Worm (Caenorhabditis elegans) whole organism, L4 larva: Measurements from ENCODE around the gene ttr-49.

Experiments used
- D1046.2 ChIP-seq: fragments of 200-800 bp; sonication (Bioruptor generic); IDR thresholded peaks from 2 replicates; pipeline ENCODE4 v1.3.6; 2022; ENCODE audit warnings: missing genetic modification characterization, missing compliant biosample characterization
- F10B5.3 ChIP-seq: sonication (generic microtip); optimal IDR thresholded peaks from 2 replicates; lab custom pipeline; 2016; ENCODE audit warnings: mild to moderate bottlenecking, missing genetic modification characterization, missing compliant biosample characterization
- F26F4.8 ChIP-seq: fragments of 200-800 bp; sonication (Bioruptor generic); conservative IDR thresholded peaks from 2 replicates; pipeline ENCODE4 v1.3.6; 2022; ENCODE audit warnings: missing genetic modification characterization, missing compliant biosample characterization
- F44E2.7 ChIP-seq: fragments of 200-800 bp; sonication (Bioruptor generic); IDR thresholded peaks from 2 replicates; pipeline ENCODE4 v2.1.2; 2022; ENCODE audit warnings: missing genetic modification characterization, missing compliant biosample characterization
- F49E8.2 ChIP-seq: sonication (generic microtip); optimal IDR thresholded peaks from 2 replicates; lab custom pipeline; 2016; ENCODE audit warnings: missing compliant biosample characterization, mild to moderate bottlenecking, missing genetic modification characterization, borderline replicate concordance
- Y48G9A.11 ChIP-seq: fragments of 200-800 bp; sonication (Bioruptor generic); IDR thresholded peaks from 2 replicates; pipeline ENCODE4 v1.3.6; 2022; ENCODE audit warnings: missing genetic modification reagents, missing genetic modification characterization, missing compliant biosample characterization
- Y5F2A.4 ChIP-seq: fragments of 200-800 bp; sonication (Bioruptor generic); optimal IDR thresholded peaks from 2 replicates; lab custom pipeline; 2018; ENCODE audit warnings: mild to moderate bottlenecking, missing genetic modification characterization, missing compliant biosample characterization
- Y75B8A.6 ChIP-seq: fragments of 200-800 bp; sonication (Bioruptor generic); IDR thresholded peaks from 2 replicates; pipeline ENCODE4 v1.3.6; 2022; ENCODE audit warnings: missing genetic modification reagents, missing genetic modification characterization, missing compliant biosample characterization
- ZK546.5 ChIP-seq, 2 experiments: sonication (generic microtip); optimal IDR thresholded peaks; 2 replicates each; lab custom pipeline; 2017; ENCODE audit warnings: missing biosample characterization in 2 of 2, missing genetic modification characterization in 2 of 2
- aha-1 ChIP-seq: fragments of 150-350 bp; peaks from one replicate; lab custom pipeline; 2014; ENCODE audit warnings: missing biosample characterization, missing genetic modification characterization
- aly-2 ChIP-seq: sonication (generic microtip); optimal IDR thresholded peaks from 2 replicates; lab custom pipeline; 2018; ENCODE audit warnings: missing biosample characterization, missing genetic modification characterization
- ama-1 ChIP-seq: fragments of 150-350 bp; optimal IDR thresholded peaks from 2 replicates; lab custom pipeline; 2014; ENCODE audit warnings: inconsistent platforms, mixed read lengths
- ceh-20 ChIP-seq: fragments of 200-800 bp; sonication (Bioruptor generic); IDR thresholded peaks from 2 replicates; pipeline ENCODE4 v1.3.6; 2022; ENCODE audit warnings: missing genetic modification reagents, missing genetic modification characterization, missing compliant biosample characterization
- ceh-28 ChIP-seq: fragments of 150-350 bp; optimal IDR thresholded peaks from 2 replicates; lab custom pipeline; 2014; ENCODE audit warnings: missing biosample characterization, missing genetic modification reagents, missing genetic modification characterization
- ceh-32 ChIP-seq: sonication (generic microtip); optimal IDR thresholded peaks from 2 replicates; lab custom pipeline; 2016; ENCODE audit warnings: mild to moderate bottlenecking, missing genetic modification characterization, missing compliant biosample characterization; ENCODE audit not compliant: poor library complexity
- ces-1 ChIP-seq: fragments of 150-350 bp; sonication (generic microtip); optimal IDR thresholded peaks from 4 replicates; lab custom pipeline; 2014; ENCODE audit warnings: missing biosample characterization, missing genetic modification reagents, missing genetic modification characterization
- ctbp-1 ChIP-seq: fragments of 200-800 bp; sonication (Bioruptor generic); IDR thresholded peaks from 2 replicates; pipeline ENCODE4 v1.3.6; 2022; ENCODE audit warnings: missing genetic modification reagents, missing genetic modification characterization, missing compliant biosample characterization
- daf-12 ChIP-seq: fragments of 150-350 bp; optimal IDR thresholded peaks from 2 replicates; lab custom pipeline; 2014; ENCODE audit warnings: missing biosample characterization, missing genetic modification reagents, missing genetic modification characterization
- daf-16 ChIP-seq, 3 experiments: sonication (generic microtip); optimal IDR thresholded peaks; 2 replicates each; lab custom pipeline; 2016 to 2017; ENCODE audit warnings: missing genetic modification characterization in 3 of 3, missing genetic modification reagents in 3 of 3, mild to moderate bottlenecking in 2 of 3, missing compliant biosample characterization in 2 of 3, missing biosample characterization in 1 of 3, moderate library complexity in 1 of 3
- daf-19 ChIP-seq: fragments of 200-800 bp; sonication (Bioruptor generic); conservative IDR thresholded peaks from 2 replicates; pipeline ENCODE4 v1.3.6; 2022; ENCODE audit warnings: missing genetic modification characterization, missing compliant biosample characterization
- daf-8 ChIP-seq: fragments of 200-800 bp; sonication (Bioruptor generic); IDR thresholded peaks from 2 replicates; pipeline ENCODE4 v1.3.6; 2022; ENCODE audit warnings: missing genetic modification characterization, missing compliant biosample characterization
- dmd-8 ChIP-seq: fragments of 200-800 bp; sonication (Bioruptor generic); IDR thresholded peaks from 2 replicates; pipeline ENCODE4 v1.3.6; 2022; ENCODE audit warnings: missing genetic modification characterization, missing compliant biosample characterization
- dmd-9 ChIP-seq: fragments of 200-800 bp; sonication (Bioruptor generic); IDR thresholded peaks from 2 replicates; pipeline ENCODE4 v1.3.6; 2022; ENCODE audit warnings: missing genetic modification reagents, missing genetic modification characterization, missing compliant biosample characterization
- dve-1 ChIP-seq: sonication (generic microtip); optimal IDR thresholded peaks from 2 replicates; lab custom pipeline; 2017; ENCODE audit warnings: antibody characterized with exemption, mild to moderate bottlenecking, missing genetic modification characterization, missing compliant biosample characterization; ENCODE audit not compliant: insufficient read depth
- egl-27 ChIP-seq: sonication (generic microtip); optimal IDR thresholded peaks from 3 replicates; lab custom pipeline; 2017; ENCODE audit warnings: missing biosample characterization, missing genetic modification reagents, missing genetic modification characterization
- hif-1 ChIP-seq, 2 experiments: sonication (generic microtip); optimal IDR thresholded peaks; 2 replicates each; lab custom pipeline; 2016 to 2017; ENCODE audit warnings: missing compliant biosample characterization in 2 of 2, missing genetic modification characterization in 2 of 2, missing genetic modification reagents in 2 of 2, missing genotype in 2 of 2, mild to moderate bottlenecking in 1 of 2
- hlh-11 ChIP-seq: fragments of 200-800 bp; sonication (Bioruptor generic); optimal IDR thresholded peaks from 2 replicates; lab custom pipeline; 2018; ENCODE audit warnings: mild to moderate bottlenecking, missing genetic modification characterization, missing compliant biosample characterization
- hlh-30 ChIP-seq: sonication (generic microtip); optimal IDR thresholded peaks from 2 replicates; lab custom pipeline; 2017; ENCODE audit warnings: antibody characterized with exemption, mild to moderate bottlenecking, missing genetic modification characterization, missing compliant biosample characterization; ENCODE audit not compliant: insufficient read depth
- lin-29 ChIP-seq: fragments of 200-800 bp; sonication (Bioruptor generic); IDR thresholded peaks from 2 replicates; pipeline ENCODE4 v1.3.6; 2022; ENCODE audit warnings: missing genetic modification reagents, missing genetic modification characterization, missing compliant biosample characterization
- lin-39 ChIP-seq: fragments of 150-350 bp; optimal IDR thresholded peaks from 2 replicates; lab custom pipeline; 2014; ENCODE audit warnings: missing biosample characterization, missing genetic modification reagents, missing genetic modification characterization
- lir-3 ChIP-seq: sonication (generic microtip); optimal IDR thresholded peaks from 2 replicates; lab custom pipeline; 2016; ENCODE audit warnings: mild to moderate bottlenecking, missing genetic modification characterization, missing compliant biosample characterization
- madf-9 ChIP-seq: fragments of 200-800 bp; sonication (Bioruptor generic); conservative IDR thresholded peaks from 2 replicates; pipeline ENCODE4 v1.3.6; 2022; ENCODE audit warnings: missing genetic modification reagents, missing genetic modification characterization, missing compliant biosample characterization
- mdt-29 ChIP-seq: fragments of 200-800 bp; sonication (Bioruptor generic); IDR thresholded peaks from 2 replicates; pipeline ENCODE4 v1.3.6; 2022; ENCODE audit warnings: missing genetic modification reagents, missing genetic modification characterization, missing compliant biosample characterization
- nhr-10 ChIP-seq: fragments of 150-350 bp; optimal IDR thresholded peaks from 2 replicates; lab custom pipeline; 2014; ENCODE audit warnings: missing biosample characterization, missing genetic modification characterization
- nhr-11 ChIP-seq: fragments of 150-350 bp; optimal IDR thresholded peaks from 2 replicates; lab custom pipeline; 2014; ENCODE audit warnings: missing biosample characterization, missing genetic modification characterization
- nhr-237 ChIP-seq: sonication (generic microtip); optimal IDR thresholded peaks from 2 replicates; lab custom pipeline; 2017; ENCODE audit warnings: missing biosample characterization, missing genetic modification characterization
- nhr-25 ChIP-seq: sonication (generic microtip); optimal IDR thresholded peaks from 2 replicates; lab custom pipeline; 2017; ENCODE audit warnings: missing genetic modification characterization, mild to moderate bottlenecking, missing compliant biosample characterization, antibody characterized with exemption, moderate library complexity, borderline replicate concordance; ENCODE audit not compliant: insufficient read depth
- nhr-48 ChIP-seq: sonication (generic microtip); optimal IDR thresholded peaks from 2 replicates; lab custom pipeline; 2016; ENCODE audit warnings: mild to moderate bottlenecking, missing genetic modification characterization, missing compliant biosample characterization
- nhr-6 ChIP-seq: fragments of 150-350 bp; optimal IDR thresholded peaks from 2 replicates; lab custom pipeline; 2014; ENCODE audit warnings: missing biosample characterization, missing genetic modification characterization
- nhr-77 ChIP-seq: fragments of 150-350 bp; optimal IDR thresholded peaks from 2 replicates; lab custom pipeline; 2014; ENCODE audit warnings: missing biosample characterization, missing genetic modification characterization
- php-3 ChIP-seq: fragments of 200-800 bp; sonication (Bioruptor generic); IDR thresholded peaks from 2 replicates; pipeline ENCODE4 v1.3.6; 2022; ENCODE audit warnings: missing genetic modification reagents, missing genetic modification characterization, missing compliant biosample characterization
- saeg-2 ChIP-seq: fragments of 200-800 bp; sonication (Bioruptor generic); IDR thresholded peaks from 2 replicates; pipeline ENCODE4 v1.3.6; 2022; ENCODE audit warnings: missing genetic modification reagents, missing genetic modification characterization, missing compliant biosample characterization
- sdz-12 ChIP-seq: fragments of 200-800 bp; sonication (Bioruptor generic); optimal IDR thresholded peaks from 2 replicates; lab custom pipeline; 2018; ENCODE audit warnings: mild to moderate bottlenecking, missing genetic modification characterization, missing compliant biosample characterization
- skn-1 ChIP-seq: fragments of 150-350 bp; optimal IDR thresholded peaks from 2 replicates; lab custom pipeline; 2014; ENCODE audit warnings: missing biosample characterization, missing genetic modification characterization
- zfp-3 ChIP-seq: fragments of 200-800 bp; sonication (Bioruptor generic); conservative IDR thresholded peaks from 2 replicates; pipeline ENCODE4 v1.3.6; 2022; ENCODE audit warnings: missing genetic modification reagents, missing genetic modification characterization, missing compliant biosample characterization
- zip-11 ChIP-seq: fragments of 200-800 bp; sonication (Bioruptor generic); IDR thresholded peaks from 2 replicates; pipeline ENCODE4 v1.3.6; 2022; ENCODE audit warnings: missing genetic modification characterization, missing compliant biosample characterization
- zip-2 ChIP-seq: fragments of 150-350 bp; optimal IDR thresholded peaks from 2 replicates; lab custom pipeline; 2014; ENCODE audit warnings: missing biosample characterization, missing genetic modification characterization

Gene ttr-49

ce11 chrV:9327691-9328090, 28.6 kb downstream of the ttr-49 start (continued):
- no peak for TF ChIP-seq F10B5.3
- no peak for TF ChIP-seq lir-3 (tag; lab: Kevin White, UChicago)
- TF ChIP-seq dmd-8 (GFP tag; lab: Robert Waterston, UW), result no peak
- no peak for TF ChIP-seq saeg-2 (GFP tag; lab: Robert Waterston, UW)
- no peak for TF ChIP-seq nhr-10 (tag; lab: Kevin White, UChicago)
- TF ChIP-seq ama-1, result no peak
- no peak for TF ChIP-seq nhr-77 (tag; lab: Kevin White, UChicago)
- no peak for TF ChIP-seq php-3
- TF ChIP-seq zip-2 (tag; lab: Kevin White, UChicago), result no peak
- peak; percentile 88 for TF ChIP-seq nhr-48 (tag; lab: Kevin White, UChicago)
- no peak for TF ChIP-seq D1046.2
- TF ChIP-seq madf-9 (GFP tag; lab: Robert Waterston, UW), result no peak
- TF ChIP-seq ceh-28, result no peak
- no peak for TF ChIP-seq daf-12 (tag; lab: Kevin White, UChicago)
- no peak for TF ChIP-seq Y75B8A.6 (GFP tag; lab: Robert Waterston, UW)
- TF ChIP-seq Y5F2A.4, result no peak
- peak; percentile 25 for TF ChIP-seq hlh-30
- no peak for TF ChIP-seq aly-2 (tag; lab: Kevin White, UChicago)
- peak; percentile 13 for TF ChIP-seq dve-1 (tag; lab: Kevin White, UChicago)
- TF ChIP-seq nhr-237 (tag; lab: Kevin White, UChicago), result no peak
- TF ChIP-seq lin-39 (tag; lab: Kevin White, UChicago), result no peak
- TF ChIP-seq ceh-32 (tag; lab: Kevin White, UChicago), result no peak
- no peak for TF ChIP-seq daf-19
- TF ChIP-seq ceh-20 (GFP tag; lab: Robert Waterston, UW), result peak; percentile 39; the same call in 1 of the 2 replicates
- TF ChIP-seq sdz-12 (GFP tag; lab: Kevin White, UChicago), result no peak
- TF ChIP-seq hlh-11 (tag; lab: Kevin White, UChicago), result peak; percentile 69
- peak; percentile 93 for TF ChIP-seq aha-1
- no peak for TF ChIP-seq ZK546.5 (tag; optimal IDR thresholded peaks at IDR 0.05; lab: Kevin White, UChicago)
- no peak for TF ChIP-seq zip-11 (GFP tag; lab: Robert Waterston, UW)
- no peak for TF ChIP-seq ces-1 (GFP tag; lab: Kevin White, UChicago)
- no peak for TF ChIP-seq nhr-6 (tag; lab: Kevin White, UChicago)
- TF ChIP-seq hif-1 (tag; optimal IDR thresholded peaks at IDR 0.05; lab: Kevin White, UChicago), result no peak
- TF ChIP-seq zfp-3, result no peak
- no peak for TF ChIP-seq F44E2.7 (GFP tag; lab: Robert Waterston, UW)
- TF ChIP-seq nhr-11 (tag; lab: Kevin White, UChicago), result peak; percentile 1
- no peak for TF ChIP-seq ctbp-1 (GFP tag; lab: Robert Waterston, UW)
- TF ChIP-seq skn-1, result no peak
- TF ChIP-seq daf-16 (GFP tag; optimal IDR thresholded peaks at IDR 0.05; lab: Kevin White, UChicago), result no peak
- peak; percentile 37 for TF ChIP-seq daf-16 (tag; optimal IDR thresholded peaks at IDR 0.05; lab: Kevin White, UChicago)
- no peak for TF ChIP-seq mdt-29 (GFP tag; lab: Robert Waterston, UW)
- TF ChIP-seq F26F4.8 (GFP tag; lab: Robert Waterston, UW), result no peak
- no peak for TF ChIP-seq daf-8 (GFP tag; lab: Robert Waterston, UW)
- TF ChIP-seq egl-27 (tag; lab: Kevin White, UChicago), result no peak
- no peak for TF ChIP-seq F49E8.2 (tag; lab: Kevin White, UChicago)
- TF ChIP-seq dmd-9 (GFP tag; lab: Robert Waterston, UW), result no peak
- no peak for TF ChIP-seq nhr-25 (tag; lab: Kevin White, UChicago)
- no peak for TF ChIP-seq Y48G9A.11
- no peak for TF ChIP-seq lin-29
